Fruit fly (Drosophila melanogaster) whole organism: ENCODE measurements around the gene CG11227.

ENCODE experiments used
- CG8478 ChIP-seq: fragments of >200 bp; optimal IDR thresholded peaks from 2 replicates; lab custom pipeline; 2018; ENCODE audit warnings: inconsistent platforms
- Dll ChIP-seq: fragments of >200 bp; optimal IDR thresholded peaks from 2 replicates; lab custom pipeline; 2017
- EcR ChIP-seq, 2 experiments: fragments of >200 bp; optimal IDR thresholded peaks; 2 replicates each; lab custom pipeline; 2017; ENCODE audit warnings: missing biosample characterization in 2 of 2, missing genetic modification characterization in 2 of 2, missing genetic modification reagents in 2 of 2
- pan ChIP-seq: fragments of >200 bp; optimal IDR thresholded peaks from 2 replicates; lab custom pipeline; 2017
- psq ChIP-seq: fragments of >200 bp; optimal IDR thresholded peaks from 2 replicates; lab custom pipeline; 2017
- usp ChIP-seq: fragments of >200 bp; optimal IDR thresholded peaks from 2 replicates; lab custom pipeline; 2017; ENCODE audit warnings: missing biosample characterization, missing genetic modification characterization, mixed read lengths

CG11227 gene

dm6 chrX:20933459-20933858 lies at the start of gene CG11227:
CG11227 (minus strand) TSS chrX:20933559.
- TF ChIP-seq pan (lab: Kevin White, UChicago): no peak
- no peak for TF ChIP-seq psq
- no peak for TF ChIP-seq Dll (lab: Kevin White, UChicago)
- TF ChIP-seq usp (GFP tag; lab: Kevin White, UChicago): no peak
- no peak for TF ChIP-seq EcR (GFP tag; optimal IDR thresholded peaks at IDR 0.05; lab: Kevin White, UChicago)
- TF ChIP-seq CG8478 (lab: Kevin White, UChicago): no peak

DNA sequence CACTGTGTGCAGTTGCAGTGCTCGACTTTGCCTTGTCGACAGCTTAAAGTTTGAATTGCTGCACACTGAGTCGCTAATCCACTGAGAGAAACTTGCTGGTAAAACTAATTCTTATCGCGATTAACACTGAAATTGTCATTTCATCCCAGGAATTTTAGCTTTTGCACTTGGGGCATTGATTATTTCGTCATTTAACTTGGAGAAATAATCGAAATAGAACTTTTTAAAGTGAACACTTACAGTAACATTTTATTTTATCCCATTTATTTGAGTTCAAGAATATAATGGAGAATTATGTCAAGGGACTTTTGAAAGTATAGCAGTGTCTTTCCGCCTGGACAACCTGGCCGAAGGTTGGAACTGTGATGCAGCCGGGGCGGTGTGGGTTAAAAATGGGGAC lies 44.6 kb upstream of the CG11227 start, which contains the start of gene CG44426:
Gene CG44426 (plus strand): TSS at position 301 of the 400 bp plus-strand sequence.
- TF ChIP-seq usp (GFP tag; lab: Kevin White, UChicago) (no peak), psq (no peak), EcR (GFP tag; optimal IDR thresholded peaks at IDR 0.05; lab: Kevin White, UChicago) (no peak), pan (lab: Kevin White, UChicago) (no peak), Dll (lab: Kevin White, UChicago) (no peak), CG8478 (lab: Kevin White, UChicago) (no peak)

DNA sequence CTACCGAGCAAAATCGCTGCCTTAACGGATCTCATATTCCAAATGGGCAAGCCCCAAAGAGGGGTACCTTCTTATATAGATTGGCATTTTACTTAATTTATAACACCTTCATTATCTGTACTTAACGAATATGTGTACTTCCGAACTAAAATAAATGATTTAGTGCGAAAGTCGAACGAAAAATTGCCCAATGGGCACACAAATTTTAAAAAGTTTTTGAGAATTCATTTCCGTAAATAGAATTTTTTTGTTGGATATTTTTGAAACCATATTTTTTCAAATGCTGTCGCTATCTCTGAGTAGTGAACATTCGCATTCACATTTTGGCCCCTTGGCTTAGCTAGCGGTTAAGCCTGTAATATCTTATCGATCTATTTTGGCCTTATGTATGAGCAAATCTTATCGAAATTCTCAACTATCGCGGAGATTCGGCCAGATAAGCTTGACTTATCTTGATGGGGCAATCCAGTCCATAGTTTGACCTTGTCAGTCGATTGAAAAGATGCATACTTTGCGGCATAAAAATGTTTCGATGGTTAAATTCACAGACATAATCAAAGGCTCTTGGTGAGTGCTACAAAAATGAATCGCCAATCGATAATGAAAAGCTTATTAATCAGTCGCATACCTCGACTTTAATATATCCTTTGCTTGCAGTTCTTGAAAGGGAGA lies 32.1 kb upstream of the CG11227 start, which contains the start of gene CG1304:
Gene CG1304 (minus strand): TSS at position 51 of the 672 bp plus-strand sequence.
- TF ChIP-seq psq (no peak), CG8478 (lab: Kevin White, UChicago) (no peak), usp (GFP tag; lab: Kevin White, UChicago) (no peak), Dll (lab: Kevin White, UChicago) (no peak), EcR (GFP tag; optimal IDR thresholded peaks at IDR 0.05; lab: Kevin White, UChicago) (no peak), pan (lab: Kevin White, UChicago) (no peak)

- TF ChIP-seq CG8478 (lab: Kevin White, UChicago) (no peak), EcR (GFP tag; optimal IDR thresholded peaks at IDR 0.05; lab: Kevin White, UChicago) (no peak), psq (no peak), usp (GFP tag; lab: Kevin White, UChicago) (no peak), pan (lab: Kevin White, UChicago) (no peak), Dll (lab: Kevin White, UChicago) (no peak)
These were observed 30.0 kb upstream of the CG11227 start, which contains the start of gene Ser6 for dm6 chrX:20963405-20963804. Ser6 (minus strand) TSS chrX:20963505.

DNA sequence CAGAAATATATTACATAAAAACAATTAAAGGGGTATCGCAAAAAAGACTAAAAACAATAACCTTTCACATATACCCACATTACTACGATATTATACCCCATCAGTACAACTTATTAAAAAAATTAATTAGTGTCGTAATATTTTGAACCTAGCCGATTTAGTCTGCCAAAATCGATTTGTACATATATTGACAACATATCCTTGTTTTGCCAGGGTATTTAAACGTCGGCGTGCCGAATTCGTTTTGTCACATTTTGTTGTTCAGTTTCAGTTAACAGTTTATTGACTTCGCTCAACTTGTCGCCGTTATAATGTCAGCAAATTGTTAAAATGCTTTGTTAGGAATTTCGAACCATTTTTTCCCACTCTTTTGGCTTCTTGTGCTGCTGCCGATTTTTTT lies 14.9 kb upstream of the CG11227 start:
- TF ChIP-seq CG8478 (lab: Kevin White, UChicago) (no peak), pan (lab: Kevin White, UChicago) (no peak), EcR (GFP tag; optimal IDR thresholded peaks at IDR 0.05; lab: Kevin White, UChicago) (no peak), Dll (lab: Kevin White, UChicago) (no peak), usp (GFP tag; lab: Kevin White, UChicago) (no peak), psq (no peak)

DNA sequence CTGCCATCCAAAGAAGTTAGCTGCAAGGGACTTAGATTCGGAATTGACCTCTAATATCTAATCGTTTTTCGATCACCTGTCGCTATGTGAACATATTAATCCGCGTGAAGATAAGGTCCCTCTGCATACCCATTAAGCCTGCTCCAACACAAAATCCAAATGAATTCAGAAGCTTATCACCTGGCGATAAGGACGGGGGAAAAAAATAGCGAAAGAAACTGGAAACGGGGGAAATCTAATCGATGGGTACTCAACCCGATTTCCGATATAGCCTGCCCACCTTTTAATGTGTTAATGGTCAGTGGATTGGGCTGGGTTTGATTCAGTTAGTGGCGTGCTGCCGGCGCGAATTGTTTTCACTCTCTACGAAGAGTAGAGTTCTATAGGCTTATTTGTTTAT lies 1.2 kb upstream of the CG11227 start, which contains the start of gene Npc1b:
Gene Npc1b (plus strand): TSS at position 340 of the 400 bp plus-strand sequence.
- TF ChIP-seq psq: no peak
- TF ChIP-seq pan (lab: Kevin White, UChicago): no peak
- TF ChIP-seq EcR (GFP tag; optimal IDR thresholded peaks at IDR 0.05; lab: Kevin White, UChicago): no peak
- no peak for TF ChIP-seq usp (GFP tag; lab: Kevin White, UChicago)
- no peak for TF ChIP-seq Dll (lab: Kevin White, UChicago)
- TF ChIP-seq CG8478 (lab: Kevin White, UChicago): no peak

DNA sequence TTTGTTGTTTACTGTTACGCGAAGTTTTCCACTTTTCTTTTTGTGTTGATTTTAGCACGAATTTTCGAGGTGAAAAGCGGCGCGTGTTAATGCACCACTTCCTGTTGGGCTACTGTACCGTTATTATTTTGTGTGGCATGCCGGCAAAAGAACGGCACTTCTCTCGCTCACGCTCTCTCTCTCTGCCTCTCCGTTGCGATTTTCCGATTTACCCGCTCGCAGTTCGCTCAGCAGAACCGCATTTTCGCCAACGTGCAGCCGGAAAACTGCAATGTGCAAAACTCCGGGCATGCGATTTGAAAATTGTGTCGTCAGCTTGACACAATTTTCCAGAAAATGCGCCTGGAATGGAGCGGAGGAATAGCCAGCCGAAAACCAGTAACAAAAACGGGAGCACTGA lies 6.4 kb downstream of the CG11227 start, which contains the start of gene shakB:
Gene shakB (minus strand): TSS at position 101 of the 400 bp plus-strand sequence.
- no peak for TF ChIP-seq Dll (lab: Kevin White, UChicago)
- no peak for TF ChIP-seq CG8478 (lab: Kevin White, UChicago)
- TF ChIP-seq usp (GFP tag; lab: Kevin White, UChicago): no peak
- TF ChIP-seq EcR (GFP tag; optimal IDR thresholded peaks at IDR 0.05; lab: Kevin White, UChicago): no peak
- no peak for TF ChIP-seq psq
- TF ChIP-seq pan (lab: Kevin White, UChicago): no peak

- no peak for TF ChIP-seq Dll (lab: Kevin White, UChicago)
- no peak for TF ChIP-seq usp (GFP tag; lab: Kevin White, UChicago)
- TF ChIP-seq EcR (GFP tag; optimal IDR thresholded peaks at IDR 0.05; lab: Kevin White, UChicago): no peak
- TF ChIP-seq CG8478 (lab: Kevin White, UChicago): no peak
- no peak for TF ChIP-seq pan (lab: Kevin White, UChicago)
- no peak for TF ChIP-seq psq
These were observed 7.5 kb downstream of the CG11227 start for dm6 chrX:20925858-20926257.

DNA sequence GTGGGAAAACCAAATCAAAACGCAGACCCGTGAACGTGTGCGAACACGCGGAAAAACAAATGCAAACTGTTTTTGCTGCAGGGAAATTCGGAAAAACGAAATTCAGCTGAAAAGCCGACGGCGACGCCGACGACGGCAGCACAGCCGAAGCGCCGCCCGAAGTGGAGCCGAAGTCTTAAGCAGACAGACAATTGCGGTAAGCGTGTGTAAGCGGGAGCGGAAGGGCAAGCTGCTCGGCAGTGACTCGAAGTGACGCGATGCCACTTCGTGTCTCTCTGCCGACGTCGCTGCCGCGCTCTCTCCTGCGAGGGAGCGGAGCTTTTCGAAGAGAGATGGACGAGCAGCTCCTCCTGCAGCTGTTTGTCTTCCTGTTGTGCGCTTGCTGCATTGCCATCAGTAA lies 8.4 kb downstream of the CG11227 start:
- no peak for TF ChIP-seq EcR (GFP tag; optimal IDR thresholded peaks at IDR 0.05; lab: Kevin White, UChicago)
- no peak for TF ChIP-seq pan (lab: Kevin White, UChicago)
- no peak for TF ChIP-seq Dll (lab: Kevin White, UChicago)
- no peak for TF ChIP-seq CG8478 (lab: Kevin White, UChicago)
- no peak for TF ChIP-seq psq
- TF ChIP-seq usp (GFP tag; lab: Kevin White, UChicago): no peak

DNA sequence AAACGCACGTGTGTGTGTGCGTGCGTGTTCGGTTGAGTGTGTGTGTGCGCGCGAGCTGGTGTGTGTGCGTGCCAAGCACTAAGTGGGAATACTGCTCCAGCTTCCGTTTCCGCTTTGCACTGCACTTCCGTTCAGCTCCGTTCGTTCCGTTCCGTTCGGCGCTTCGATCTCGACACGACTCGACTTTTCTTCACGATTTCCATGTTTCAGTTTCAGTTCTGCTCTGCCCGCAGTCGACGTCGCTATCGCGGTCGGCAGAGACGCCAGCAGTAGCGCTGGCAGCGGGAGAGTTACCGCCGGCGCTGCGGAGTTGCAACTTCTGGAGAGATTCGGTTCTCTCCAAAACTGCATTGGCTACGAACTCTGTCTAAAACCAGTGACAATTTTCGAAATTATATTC lies 9.6 kb downstream of the CG11227 start:
- no peak for TF ChIP-seq pan (lab: Kevin White, UChicago)
- TF ChIP-seq usp (GFP tag; lab: Kevin White, UChicago): no peak
- no peak for TF ChIP-seq CG8478 (lab: Kevin White, UChicago)
- TF ChIP-seq Dll (lab: Kevin White, UChicago): no peak
- no peak for TF ChIP-seq EcR (GFP tag; optimal IDR thresholded peaks at IDR 0.05; lab: Kevin White, UChicago)
- no peak for TF ChIP-seq psq

- TF ChIP-seq psq (no peak), Dll (lab: Kevin White, UChicago) (no peak), CG8478 (lab: Kevin White, UChicago) (no peak), pan (lab: Kevin White, UChicago) (no peak), EcR (GFP tag; optimal IDR thresholded peaks at IDR 0.05; lab: Kevin White, UChicago) (no peak), usp (GFP tag; lab: Kevin White, UChicago) (no peak)
These were observed 16.9 kb downstream of the CG11227 start for dm6 chrX:20916436-20916835.
